Fruit fly (Drosophila melanogaster): ENCODE measurements around the gene GNBP1.

The GNBP1 gene

dm6 chr3L:18634792-18635471, 40.7 kb upstream of the GNBP1 start:
- TF ChIP-seq kay (GFP tag; ENCODE audit: borderline replicate concordance) (peak; percentile 16), CG7101 (tag; optimal IDR thresholded peaks at IDR 0.05) (peak; percentile 6), bab1 (GFP tag; optimal IDR thresholded peaks at IDR 0.05) (peak; percentile 26), tj (GFP tag; optimal IDR thresholded peaks at IDR 0.05) (peak; percentile 87), Crg-1 (GFP tag; optimal IDR thresholded peaks at IDR 0.05) (no peak)

- TF ChIP-seq pad (GFP tag; optimal IDR thresholded peaks at IDR 0.05) (no peak), ovo (GFP tag; optimal IDR thresholded peaks at IDR 0.05) (no peak), Mnt (GFP tag; optimal IDR thresholded peaks at IDR 0.05) (no peak), CG11617 (GFP tag; optimal IDR thresholded peaks at IDR 0.05) (no peak), cic (GFP tag; optimal IDR thresholded peaks at IDR 0.05) (no peak), Hr96 (GFP tag; optimal IDR thresholded peaks at IDR 0.05) (no peak), kay (GFP tag; ENCODE audit: borderline replicate concordance) (no peak), Crg-1 (GFP tag; optimal IDR thresholded peaks at IDR 0.05) (no peak), CG1620 (GFP tag; optimal IDR thresholded peaks at IDR 0.05) (no peak), CG5204 (GFP tag; optimal IDR thresholded peaks at IDR 0.05) (no peak), CG7101 (tag; optimal IDR thresholded peaks at IDR 0.05) (no peak), cnc (optimal IDR thresholded peaks at IDR 0.05) (no peak), bab1 (GFP tag; optimal IDR thresholded peaks at IDR 0.05) (no peak), CG14711 (tag; optimal IDR thresholded peaks at IDR 0.05) (no peak), CG7045 (GFP tag; optimal IDR thresholded peaks at IDR 0.05) (no peak), tj (GFP tag; optimal IDR thresholded peaks at IDR 0.05) (no peak), toe (GFP tag; optimal IDR thresholded peaks at IDR 0.05) (no peak), CG33017 (tag; optimal IDR thresholded peaks at IDR 0.05) (no peak)
These were observed 38.8 kb upstream of the GNBP1 start for dm6 chr3L:18636782-18637181.

- TF ChIP-seq toe (GFP tag; optimal IDR thresholded peaks at IDR 0.05) (no peak), Hr96 (GFP tag; optimal IDR thresholded peaks at IDR 0.05) (no peak), tj (GFP tag; optimal IDR thresholded peaks at IDR 0.05) (no peak), CG11617 (GFP tag; optimal IDR thresholded peaks at IDR 0.05) (no peak), pad (GFP tag; optimal IDR thresholded peaks at IDR 0.05) (no peak), Mnt (GFP tag; optimal IDR thresholded peaks at IDR 0.05) (no peak), CG7045 (GFP tag; optimal IDR thresholded peaks at IDR 0.05) (no peak), CG14711 (tag; optimal IDR thresholded peaks at IDR 0.05) (no peak), CG12768 (GFP tag; optimal IDR thresholded peaks at IDR 0.05) (no peak), CG1620 (GFP tag; optimal IDR thresholded peaks at IDR 0.05) (no peak), Clk (GFP tag; optimal IDR thresholded peaks at IDR 0.05) (no peak), CG7101 (tag; optimal IDR thresholded peaks at IDR 0.05) (no peak), cnc (optimal IDR thresholded peaks at IDR 0.05) (no peak), cic (GFP tag; optimal IDR thresholded peaks at IDR 0.05) (no peak), ovo (GFP tag; optimal IDR thresholded peaks at IDR 0.05) (no peak), bab1 (GFP tag; optimal IDR thresholded peaks at IDR 0.05) (no peak), kay (GFP tag; ENCODE audit: borderline replicate concordance) (no peak)
These were observed 38.3 kb upstream of the GNBP1 start for dm6 chr3L:18637348-18637747.

- TF ChIP-seq Hr96 (GFP tag; optimal IDR thresholded peaks at IDR 0.05) (no peak), CG33017 (tag; optimal IDR thresholded peaks at IDR 0.05) (peak; percentile 30), Mnt (GFP tag; optimal IDR thresholded peaks at IDR 0.05) (peak; percentile 9)
These were observed 37.6 kb upstream of the GNBP1 start for dm6 chr3L:18638043-18638442.

- TF ChIP-seq Hr96 (GFP tag; optimal IDR thresholded peaks at IDR 0.05) (no peak), CG5204 (GFP tag; optimal IDR thresholded peaks at IDR 0.05) (no peak), Clk (GFP tag; optimal IDR thresholded peaks at IDR 0.05) (no peak), CG12768 (GFP tag; optimal IDR thresholded peaks at IDR 0.05) (no peak)
These were observed 37.1 kb upstream of the GNBP1 start for dm6 chr3L:18638487-18638886.

- TF ChIP-seq CG5204 (GFP tag; optimal IDR thresholded peaks at IDR 0.05) (peak; percentile 97), Clk (GFP tag; optimal IDR thresholded peaks at IDR 0.05) (peak; percentile 96), ovo (GFP tag; optimal IDR thresholded peaks at IDR 0.05) (peak; percentile 66), kay (GFP tag; ENCODE audit: borderline replicate concordance) (peak; percentile 98), bab1 (GFP tag; optimal IDR thresholded peaks at IDR 0.05) (peak; percentile 87), toe (GFP tag; optimal IDR thresholded peaks at IDR 0.05) (peak; percentile 96), CG1620 (GFP tag; optimal IDR thresholded peaks at IDR 0.05) (peak; percentile 79), Crg-1 (GFP tag; optimal IDR thresholded peaks at IDR 0.05) (peak; percentile 87), pad (GFP tag; optimal IDR thresholded peaks at IDR 0.05) (peak; percentile 83), Hr96 (GFP tag; optimal IDR thresholded peaks at IDR 0.05) (peak; percentile 96), CG11617 (GFP tag; optimal IDR thresholded peaks at IDR 0.05) (peak; percentile 96), CG14711 (tag; optimal IDR thresholded peaks at IDR 0.05) (peak; percentile 90), CG33017 (tag; optimal IDR thresholded peaks at IDR 0.05) (peak; percentile 96), CG12768 (GFP tag; optimal IDR thresholded peaks at IDR 0.05) (peak; percentile 95), Mnt (GFP tag; optimal IDR thresholded peaks at IDR 0.05) (peak; percentile 78), cic (GFP tag; optimal IDR thresholded peaks at IDR 0.05) (peak; percentile 94), tj (GFP tag; optimal IDR thresholded peaks at IDR 0.05) (peak; percentile 69), CG7101 (tag; optimal IDR thresholded peaks at IDR 0.05) (peak; percentile 95), CG7045 (GFP tag; optimal IDR thresholded peaks at IDR 0.05) (peak; percentile 96), cnc (optimal IDR thresholded peaks at IDR 0.05) (no peak)
These were observed 34.7 kb upstream of the GNBP1 start for dm6 chr3L:18640584-18641527.

Data from whole organism, adult.